Worm (Caenorhabditis elegans): ENCODE results near the gene T24E12.6.

- no peak for TF ChIP-seq ceh-82 (tag; optimal IDR thresholded peaks at IDR 0.05)
- TF ChIP-seq lsy-2 (tag; optimal IDR thresholded peaks at IDR 0.05) = no peak
- no peak for TF ChIP-seq zip-4 (GFP tag; optimal IDR thresholded peaks at IDR 0.05)
- TF ChIP-seq fkh-10 (GFP tag; optimal IDR thresholded peaks at IDR 0.05) = no peak
- no peak for TF ChIP-seq efl-1 (optimal IDR thresholded peaks at IDR 0.05)
- no peak for TF ChIP-seq efl-1 (GFP tag; optimal IDR thresholded peaks at IDR 0.05 in 1 of 2)
- TF ChIP-seq nhr-11 (tag; optimal IDR thresholded peaks at IDR 0.05) = no peak
- TF ChIP-seq snpc-4 (tag; optimal IDR thresholded peaks at IDR 0.05) = no peak
- TF ChIP-seq pag-3 (tag; optimal IDR thresholded peaks at IDR 0.05; ENCODE audit: borderline replicate concordance, insufficient read depth) = no peak
- no peak for TF ChIP-seq zag-1 (tag; optimal IDR thresholded peaks at IDR 0.05)
- no peak for TF ChIP-seq nhr-12 (tag; optimal IDR thresholded peaks at IDR 0.05)
- TF ChIP-seq ama-1 (optimal IDR thresholded peaks at IDR 0.05) = no peak
- TF ChIP-seq ceh-63 (GFP tag; optimal IDR thresholded peaks at IDR 0.05) = no peak
These were observed 29.8 kb downstream of the T24E12.6 start, which contains the start of the genes sdz-12 and bath-31 for ce11 chrII:3731723-3732122.

Data from whole organism, L1 larva.